Fruit fly (Drosophila melanogaster) whole organism, embryonic: ENCODE data around the gene CG5966.

Experiments
- CG10366 ChIP-seq: fragments of 200-800 bp; sonication (Bioruptor generic); IDR thresholded peaks from 2 replicates; pipeline ENCODE4 v1.3.6; 2022; ENCODE audit warnings: missing biosample characterization, missing genetic modification characterization
- CG10462 ChIP-seq: fragments of 200-800 bp; sonication (Bioruptor generic); optimal IDR thresholded peaks from 2 replicates; lab custom pipeline; 2016; ENCODE audit warnings: missing biosample characterization, missing genetic modification characterization
- CG11456 ChIP-seq: fragments of 200-800 bp; sonication (Bioruptor generic); IDR thresholded peaks from 3 replicates; pipeline ENCODE4 v1.3.6; 2022; ENCODE audit warnings: missing biosample characterization, missing genetic modification characterization
- CG12769 ChIP-seq: fragments of 200-800 bp; sonication (Bioruptor generic); optimal IDR thresholded peaks from 2 replicates; lab custom pipeline; 2019; ENCODE audit warnings: missing biosample characterization, mild to moderate bottlenecking, missing genetic modification characterization, moderate library complexity
- CG14014 ChIP-seq: fragments of 200-800 bp; sonication (Bioruptor generic); IDR thresholded peaks from 2 replicates; pipeline ENCODE4 v1.3.6; 2022; ENCODE audit warnings: missing biosample characterization, missing genetic modification characterization
- CG16815 ChIP-seq: fragments of 200-800 bp; sonication (Bioruptor generic); optimal IDR thresholded peaks from 3 replicates; lab custom pipeline; 2017; ENCODE audit warnings: missing biosample characterization, mild to moderate bottlenecking, missing genetic modification characterization
- CG17186 ChIP-seq: fragments of 200-800 bp; sonication (Bioruptor generic); optimal IDR thresholded peaks from 3 replicates; lab custom pipeline; 2017; ENCODE audit warnings: missing biosample characterization, missing genetic modification reagents, missing genetic modification characterization
- CG17802 ChIP-seq: fragments of 200-800 bp; sonication (Bioruptor generic); optimal IDR thresholded peaks from 2 replicates; lab custom pipeline; 2018; ENCODE audit warnings: missing biosample characterization, mild to moderate bottlenecking, missing genetic modification characterization, moderate library complexity
- CG17829 ChIP-seq: fragments of 200-800 bp; optimal IDR thresholded peaks from 2 replicates; lab custom pipeline; 2019; ENCODE audit warnings: missing biosample characterization, mild to moderate bottlenecking, missing genetic modification characterization, moderate library complexity
- CG31365 ChIP-seq: fragments of 200-800 bp; sonication (Bioruptor generic); optimal IDR thresholded peaks from 2 replicates; lab custom pipeline; 2018; ENCODE audit warnings: missing biosample characterization, mild to moderate bottlenecking, missing genetic modification characterization
- CG3281 ChIP-seq: fragments of 200-800 bp; sonication (Bioruptor generic); optimal IDR thresholded peaks from 3 replicates; lab custom pipeline; 2017; ENCODE audit warnings: missing biosample characterization, mild to moderate bottlenecking, missing genetic modification characterization
- CG3995 ChIP-seq: fragments of 200-800 bp; sonication (Bioruptor generic); optimal IDR thresholded peaks from 3 replicates; lab custom pipeline; 2016; ENCODE audit warnings: missing biosample characterization, missing genetic modification characterization
- CG4328 ChIP-seq: fragments of 200-800 bp; sonication (Bioruptor generic); optimal IDR thresholded peaks from 3 replicates; lab custom pipeline; 2017; ENCODE audit warnings: missing biosample characterization, missing genetic modification reagents, missing genetic modification characterization
- CG6254 ChIP-seq: fragments of 200-800 bp; sonication (Bioruptor generic); optimal IDR thresholded peaks from 3 replicates; lab custom pipeline; 2017; ENCODE audit warnings: mild to moderate bottlenecking, missing biosample characterization, missing genetic modification reagents, missing genetic modification characterization
- CG6689 ChIP-seq: fragments of 200-800 bp; sonication (Bioruptor generic); IDR thresholded peaks from 2 replicates; pipeline ENCODE4 v1.3.6; 2022; ENCODE audit warnings: missing biosample characterization, missing genetic modification characterization
- CG8478 ChIP-seq: fragments of >200 bp; optimal IDR thresholded peaks from 2 replicates; lab custom pipeline; 2018
- CG8765 ChIP-seq: fragments of 200-800 bp; sonication (Bioruptor generic); IDR thresholded peaks from 2 replicates; pipeline ENCODE4 v1.3.6; 2022; ENCODE audit warnings: missing biosample characterization, missing genetic modification characterization
- Elba2 ChIP-seq: fragments of 200-800 bp; sonication (Bioruptor generic); optimal IDR thresholded peaks from 3 replicates; lab custom pipeline; 2016; ENCODE audit warnings: missing biosample characterization, missing genetic modification characterization
- Ets65A ChIP-seq: fragments of 200-800 bp; sonication (Bioruptor generic); peaks from one replicate; lab custom pipeline; 2016; ENCODE audit warnings: missing biosample characterization, missing genetic modification characterization
- Fer3 ChIP-seq: fragments of 200-800 bp; sonication (Bioruptor generic); optimal IDR thresholded peaks from 2 replicates; lab custom pipeline; 2018; ENCODE audit warnings: missing biosample characterization, mild to moderate bottlenecking, missing genetic modification characterization, moderate library complexity
- Ptx1 ChIP-seq: fragments of 200-800 bp; sonication (Bioruptor generic); IDR thresholded peaks from 2 replicates; pipeline ENCODE4 v1.3.6; 2022; ENCODE audit warnings: missing biosample characterization, missing genetic modification characterization
- Rfx ChIP-seq: fragments of 200-800 bp; sonication (Bioruptor generic); IDR thresholded peaks from 2 replicates; pipeline ENCODE4 v1.3.6; 2022; ENCODE audit warnings: missing biosample characterization, missing genetic modification characterization
- Side ChIP-seq: fragments of 200-800 bp; sonication (Bioruptor generic); optimal IDR thresholded peaks from 2 replicates; lab custom pipeline; 2016; ENCODE audit warnings: missing biosample characterization, missing genetic modification characterization
- Sin3A ChIP-seq: fragments of >200 bp; optimal IDR thresholded peaks from 2 replicates; lab custom pipeline; 2018
- Taf1 ChIP-seq: fragments of 200-800 bp; sonication (Bioruptor generic); IDR thresholded peaks from 2 replicates; pipeline ENCODE4 v1.3.6; 2022; ENCODE audit warnings: missing biosample characterization, missing genetic modification characterization
- Xrp1 ChIP-seq: fragments of 200-800 bp; sonication (Bioruptor generic); IDR thresholded peaks from 2 replicates; pipeline ENCODE4 v1.3.6; 2022; ENCODE audit warnings: missing biosample characterization, missing genetic modification characterization
- amos ChIP-seq: fragments of 200-800 bp; sonication (Bioruptor generic); IDR thresholded peaks from 2 replicates; pipeline ENCODE4 v1.3.6; 2022; ENCODE audit warnings: missing biosample characterization, missing genetic modification characterization; ENCODE audit not compliant: partially characterized antibody
- bcd ChIP-seq: fragments of 200-800 bp; sonication (Bioruptor generic); optimal IDR thresholded peaks from 2 replicates; lab custom pipeline; 2017; ENCODE audit warnings: missing biosample characterization, mild to moderate bottlenecking, missing genetic modification characterization
- br ChIP-seq: fragments of >200 bp; optimal IDR thresholded peaks from 2 replicates; lab custom pipeline; 2017
- bsh ChIP-seq, 2 experiments: fragments of 200-800 bp; sonication (Bioruptor generic); optimal IDR thresholded peaks; 2 replicates each; lab custom pipeline; 2017 to 2018; ENCODE audit warnings: mild to moderate bottlenecking in 2 of 2, missing biosample characterization in 2 of 2, missing genetic modification characterization in 2 of 2, moderate library complexity in 1 of 2
- dmrt99B ChIP-seq: fragments of 200-800 bp; sonication (Bioruptor generic); optimal IDR thresholded peaks from 2 replicates; lab custom pipeline; 2018; ENCODE audit warnings: missing biosample characterization, mild to moderate bottlenecking, missing genetic modification characterization, moderate library complexity
- dysf ChIP-seq: fragments of 200-800 bp; sonication (Bioruptor generic); IDR thresholded peaks from 3 replicates; pipeline ENCODE4 v1.3.6; 2022; ENCODE audit warnings: missing biosample characterization, missing genetic modification characterization
- eve ChIP-seq, 2 experiments: fragments of >200 bp; optimal IDR thresholded peaks; 2 replicates each; lab custom pipeline; 2017; ENCODE audit warnings: missing biosample characterization in 2 of 2, missing genetic modification characterization in 2 of 2
- h ChIP-seq: fragments of >200 bp; optimal IDR thresholded peaks from 2 replicates; lab custom pipeline; 2017
- ham ChIP-seq: fragments of 200-800 bp; sonication (Bioruptor generic); IDR thresholded peaks from 2 replicates; pipeline ENCODE4 v1.3.6; 2022; ENCODE audit warnings: missing biosample characterization, missing genetic modification characterization
- knrl ChIP-seq: fragments of 200-800 bp; sonication (Bioruptor generic); IDR thresholded peaks from 3 replicates; pipeline ENCODE4 v1.3.6; 2022; ENCODE audit warnings: missing biosample characterization, missing genetic modification characterization; ENCODE audit not compliant: partially characterized antibody
- lbe ChIP-seq: fragments of 200-800 bp; sonication (Bioruptor generic); optimal IDR thresholded peaks from 2 replicates; lab custom pipeline; 2016; ENCODE audit warnings: missing biosample characterization, mild to moderate bottlenecking, missing genetic modification characterization
- lmd ChIP-seq: fragments of 200-800 bp; sonication (Bioruptor generic); IDR thresholded peaks from 2 replicates; pipeline ENCODE4 v1.3.6; 2022; ENCODE audit warnings: missing biosample characterization, missing genetic modification characterization
- luna ChIP-seq: fragments of 200-800 bp; sonication (Bioruptor generic); optimal IDR thresholded peaks from 2 replicates; lab custom pipeline; 2016; ENCODE audit warnings: missing biosample characterization, missing genetic modification characterization
- pan ChIP-seq, 4 experiments: fragments of >200 bp in 3 of 4; fragments of 200-800 bp in 1 of 4; sonication (Bioruptor generic) in 1 of 4; optimal IDR thresholded peaks in 3 of 4; IDR thresholded peaks in 1 of 4; 2 replicates each; pipeline versions ENCODE4 v1.3.6 to Lab custom; 2017 to 2022; ENCODE audit warnings: missing biosample characterization in 2 of 4, missing genetic modification characterization in 2 of 4, mixed read lengths in 1 of 4
- pita ChIP-seq: fragments of 200-800 bp; sonication (Bioruptor generic); optimal IDR thresholded peaks from 2 replicates; lab custom pipeline; 2017; ENCODE audit warnings: missing biosample characterization, mild to moderate bottlenecking, missing genetic modification characterization
- pzg ChIP-seq: fragments of 200-800 bp; sonication (Bioruptor generic); optimal IDR thresholded peaks from 3 replicates; lab custom pipeline; 2018; ENCODE audit warnings: missing biosample characterization, mild to moderate bottlenecking, missing genetic modification characterization, moderate library complexity
- sens ChIP-seq: fragments of 200-800 bp; sonication (Bioruptor generic); peaks from one replicate; lab custom pipeline; 2016; ENCODE audit warnings: missing biosample characterization, missing genetic modification characterization
- stc ChIP-seq: fragments of 200-800 bp; sonication (Bioruptor generic); IDR thresholded peaks from 2 replicates; pipeline ENCODE4 v1.3.6; 2022; ENCODE audit warnings: missing biosample characterization, missing genetic modification characterization
- trem ChIP-seq: fragments of 200-800 bp; optimal IDR thresholded peaks from 3 replicates; lab custom pipeline; 2019; ENCODE audit warnings: missing biosample characterization, mild to moderate bottlenecking, missing genetic modification characterization, moderate library complexity
- ttk ChIP-seq: fragments of 200-800 bp; sonication (Bioruptor generic); IDR thresholded peaks from 2 replicates; pipeline ENCODE4 v2.1.2; 2022; ENCODE audit warnings: missing biosample characterization, missing genetic modification characterization
- unpg ChIP-seq: fragments of 200-800 bp; sonication (Bioruptor generic); optimal IDR thresholded peaks from 3 replicates; lab custom pipeline; 2018; ENCODE audit warnings: missing biosample characterization, mild to moderate bottlenecking, missing genetic modification characterization, moderate library complexity
- usp ChIP-seq: fragments of >200 bp; optimal IDR thresholded peaks from 2 replicates; lab custom pipeline; 2017; ENCODE audit warnings: missing biosample characterization, missing genetic modification characterization
- wdn ChIP-seq: fragments of 200-800 bp; sonication (Bioruptor generic); IDR thresholded peaks from 2 replicates; pipeline ENCODE4 v1.3.6; 2022; ENCODE audit warnings: missing biosample characterization, missing genetic modification characterization
- zf30C ChIP-seq: fragments of 200-800 bp; sonication (Bioruptor generic); optimal IDR thresholded peaks from 3 replicates; lab custom pipeline; 2018; ENCODE audit warnings: missing biosample characterization, mild to moderate bottlenecking, missing genetic modification characterization

The CG5966 gene

DNA sequence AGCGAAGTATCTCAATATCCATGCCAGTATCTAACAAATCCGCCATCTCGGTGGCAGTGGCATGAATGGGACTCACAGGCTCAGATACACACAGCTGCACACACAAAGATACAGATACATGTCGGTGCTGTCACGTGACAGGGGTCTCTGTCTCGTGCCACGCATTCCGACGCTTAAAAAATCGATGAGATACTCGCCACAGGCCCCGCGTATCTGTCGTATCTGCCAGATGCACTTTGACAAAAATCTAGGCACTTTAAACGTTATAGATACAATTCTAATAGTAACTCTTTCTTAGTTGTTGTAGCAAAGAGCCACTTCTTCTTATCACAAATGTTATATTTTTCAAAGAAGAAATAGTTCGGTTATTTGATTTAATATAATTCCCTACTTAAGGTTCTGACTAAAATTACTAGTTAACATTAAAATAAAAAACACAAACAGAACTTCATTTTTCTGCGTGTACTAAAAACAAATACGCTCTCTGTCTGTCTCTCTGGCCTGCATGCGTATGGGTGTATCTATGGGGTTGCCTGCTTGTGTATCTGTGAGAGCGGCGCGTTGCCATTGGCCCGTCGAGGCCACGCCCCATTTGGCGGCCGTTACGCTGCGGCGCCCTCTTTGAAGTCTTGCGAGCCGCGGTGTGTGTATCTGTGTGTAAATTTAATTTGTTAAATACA lies 12.3 kb downstream of the CG5966 start, which contains the start of gene CG4766 (continued):
- TF ChIP-seq pita (GFP tag; lab: Kevin White, UChicago): no peak
- TF ChIP-seq, all 482 proteins: peak for 390

DNA sequence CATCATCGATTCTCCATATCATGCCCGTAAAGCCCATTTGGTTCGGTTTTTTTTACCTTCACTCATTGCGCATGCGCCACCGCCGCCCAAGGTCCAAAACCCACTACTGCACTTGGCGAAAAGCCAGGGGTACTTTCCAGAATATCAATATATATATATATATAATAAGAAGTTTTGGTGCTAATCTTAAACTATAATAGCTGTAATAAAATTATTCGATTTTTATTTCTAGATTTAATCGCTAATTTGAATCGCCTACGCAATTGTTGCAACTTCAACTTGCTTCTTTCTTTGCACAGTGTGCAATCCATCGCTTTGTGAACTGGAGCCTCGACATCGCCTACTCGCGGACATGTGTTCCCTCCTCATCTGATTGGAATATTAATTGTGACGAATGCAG lies 15.2 kb downstream of the CG5966 start:
- TF ChIP-seq Ets65A (GFP tag; lab: Kevin White, UChicago) (no peak), CG4328 (GFP tag; lab: Kevin White, UChicago) (no peak), stc (no peak), dmrt99B (tag; lab: Kevin White, UChicago) (no peak), Sin3A (lab: Kevin White, UChicago) (no peak), CG11456 (GFP tag; lab: Robert Waterston, UW) (no peak), lmd (GFP tag; lab: Robert Waterston, UW) (0 out of 2 replicates have a peak, but pooled peaks have one; percentile 9), CG6689 (GFP tag; lab: Robert Waterston, UW) (peak; percentile 26; the same call in 1 of the 2 replicates), CG3281 (GFP tag; lab: Kevin White, UChicago) (no peak), bsh (GFP tag; optimal IDR thresholded peaks at IDR 0.05; lab: Kevin White, UChicago) (peak; percentile 14 to 25), Fer3 (no peak), Xrp1 (GFP tag; lab: Robert Waterston, UW) (no peak), CG10366 (GFP tag; lab: Robert Waterston, UW) (no peak), CG14014 (no peak), h (lab: Kevin White, UChicago) (no peak), trem (tag; lab: Kevin White, UChicago) (no peak), unpg (GFP tag; lab: Kevin White, UChicago) (no peak), knrl (GFP tag; lab: Robert Waterston, UW) (no peak), luna (no peak), CG12769 (tag; lab: Kevin White, UChicago) (no peak), CG31365 (no peak), ttk (GFP tag; lab: Robert Waterston, UW) (no peak), CG6254 (peak; percentile 14), Rfx (no peak), br (lab: Kevin White, UChicago) (no peak), zf30C (GFP tag; lab: Kevin White, UChicago) (peak; percentile 2), wdn (GFP tag; lab: Robert Waterston, UW) (no peak), ham (GFP tag; lab: Robert Waterston, UW) (no peak), CG17802 (tag; lab: Kevin White, UChicago) (no peak), CG8478 (no peak), CG3995 (GFP tag; lab: Kevin White, UChicago) (no peak), CG16815 (GFP tag; lab: Kevin White, UChicago) (no peak), lbe (no peak), amos (no peak), CG10462 (GFP tag; lab: Kevin White, UChicago) (no peak), CG17186 (GFP tag; lab: Kevin White, UChicago) (no peak), pan (optimal IDR thresholded peaks at IDR 0.05; lab: Kevin White, UChicago) (no peak), pan (GFP tag; optimal IDR thresholded peaks at IDR 0.05 in 1 of 2, IDR thresholded peaks at IDR 0.05 in 1 of 2) (no peak), Ptx1 (GFP tag; lab: Robert Waterston, UW) (peak; percentile 41), eve (GFP tag; optimal IDR thresholded peaks at IDR 0.05; lab: Kevin White, UChicago) (no peak), CG8765 (GFP tag; lab: Robert Waterston, UW) (no peak), CG17829 (tag; lab: Kevin White, UChicago) (peak; percentile 26), Side (GFP tag; lab: Kevin White, UChicago) (no peak), Elba2 (GFP tag; lab: Kevin White, UChicago) (no peak), Taf1 (no peak), usp (GFP tag; lab: Kevin White, UChicago) (no peak), bcd (GFP tag; lab: Kevin White, UChicago) (no peak), dysf (no peak), sens (GFP tag; lab: Kevin White, UChicago) (peak; percentile 38), pzg (GFP tag; lab: Kevin White, UChicago) (no peak)
